Worm (Caenorhabditis elegans) whole organism, L1 larva: ENCODE results near the gene str-236.

Source experiments
- C04F5.9 ChIP-seq: sonication (generic microtip); optimal IDR thresholded peaks from 2 replicates; lab custom pipeline; 2016; ENCODE audit warnings: missing genetic modification characterization, missing compliant biosample characterization
- ceh-8 ChIP-seq: fragments of 200-800 bp; sonication (Bioruptor generic); optimal IDR thresholded peaks from 2 replicates; lab custom pipeline; 2018; ENCODE audit warnings: mild to moderate bottlenecking, missing genetic modification characterization, moderate library complexity, missing compliant biosample characterization
- ceh-88 ChIP-seq: fragments of 200-800 bp; sonication (Bioruptor generic); IDR thresholded peaks from 2 replicates; pipeline ENCODE4 v1.3.6; 2022; ENCODE audit warnings: missing genetic modification characterization, missing compliant biosample characterization
- ceh-90 ChIP-seq: sonication (generic microtip); optimal IDR thresholded peaks from 2 replicates; lab custom pipeline; 2016; ENCODE audit warnings: missing genetic modification characterization, missing compliant biosample characterization
- efl-1 ChIP-seq, 4 experiments: fragments of 150-350 bp; optimal IDR thresholded peaks in 3 of 4; peaks in 1 of 4; 1 replicate in 1 of 4; 2 replicates in 3 of 4; lab custom pipeline; 2014; ENCODE audit warnings: missing biosample characterization in 2 of 4, missing genetic modification characterization in 2 of 4, missing genetic modification reagents in 2 of 4
- fkh-8 ChIP-seq: sonication (generic microtip); optimal IDR thresholded peaks from 2 replicates; lab custom pipeline; 2016; ENCODE audit warnings: mild to moderate bottlenecking, missing genetic modification characterization, missing compliant biosample characterization
- hpl-2 ChIP-seq: fragments of 150-350 bp; optimal IDR thresholded peaks from 2 replicates; lab custom pipeline; 2014; ENCODE audit warnings: missing biosample characterization, missing genetic modification reagents, missing genetic modification characterization
- irx-1 ChIP-seq: sonication (generic microtip); optimal IDR thresholded peaks from 2 replicates; lab custom pipeline; 2016; ENCODE audit warnings: missing genetic modification characterization, missing compliant biosample characterization
- lin-13 ChIP-seq: fragments of 150-350 bp; optimal IDR thresholded peaks from 2 replicates; lab custom pipeline; 2014; ENCODE audit warnings: missing biosample characterization, missing genetic modification reagents, missing genetic modification characterization
- lin-14 ChIP-seq: fragments of 200-800 bp; sonication (Bioruptor generic); optimal IDR thresholded peaks from 2 replicates; lab custom pipeline; 2018; ENCODE audit warnings: mild to moderate bottlenecking, missing genetic modification characterization, moderate library complexity, missing compliant biosample characterization
- lin-35 ChIP-seq, 2 experiments: fragments of 150-350 bp; optimal IDR thresholded peaks; 2 replicates each; lab custom pipeline; 2014; ENCODE audit warnings: missing biosample characterization in 2 of 2, missing genetic modification characterization in 2 of 2, missing genetic modification reagents in 2 of 2
- lin-39 ChIP-seq: fragments of 150-350 bp; optimal IDR thresholded peaks from 2 replicates; lab custom pipeline; 2014; ENCODE audit warnings: missing biosample characterization, missing genetic modification reagents, missing genetic modification characterization
- lir-3 ChIP-seq: sonication (generic microtip); optimal IDR thresholded peaks from 2 replicates; lab custom pipeline; 2016; ENCODE audit warnings: mild to moderate bottlenecking, missing genetic modification characterization, moderate library complexity, missing compliant biosample characterization; ENCODE audit not compliant: poor library complexity
- lsy-2 ChIP-seq, 2 experiments: fragments of 150-350 bp; optimal IDR thresholded peaks; 2 replicates each; lab custom pipeline; 2014; ENCODE audit warnings: missing biosample characterization in 2 of 2, missing genetic modification characterization in 2 of 2
- mef-2 ChIP-seq: fragments of 150-350 bp; optimal IDR thresholded peaks from 2 replicates; lab custom pipeline; 2014; ENCODE audit warnings: missing biosample characterization, missing genetic modification characterization
- mep-1 ChIP-seq: fragments of 150-350 bp; optimal IDR thresholded peaks from 2 replicates; lab custom pipeline; 2014; ENCODE audit warnings: missing biosample characterization, missing genetic modification characterization
- nhr-19 ChIP-seq: fragments of 200-800 bp; sonication (Bioruptor generic); conservative IDR thresholded peaks from 2 replicates; pipeline ENCODE4 v1.3.6; 2022; ENCODE audit warnings: missing genetic modification characterization, missing compliant biosample characterization
- nhr-20 ChIP-seq: sonication (generic microtip); optimal IDR thresholded peaks from 2 replicates; lab custom pipeline; 2016; ENCODE audit warnings: mild to moderate bottlenecking, missing genetic modification characterization, missing compliant biosample characterization
- nhr-47 ChIP-seq: sonication (generic microtip); optimal IDR thresholded peaks from 2 replicates; lab custom pipeline; 2016; ENCODE audit warnings: mild to moderate bottlenecking, missing genetic modification characterization, moderate library complexity, missing compliant biosample characterization
- nhr-71 ChIP-seq: sonication (generic microtip); optimal IDR thresholded peaks from 2 replicates; lab custom pipeline; 2016; ENCODE audit warnings: mild to moderate bottlenecking, missing genetic modification characterization, moderate library complexity, missing compliant biosample characterization
- nhr-76 ChIP-seq: sonication (generic microtip); optimal IDR thresholded peaks from 2 replicates; lab custom pipeline; 2017; ENCODE audit warnings: missing biosample characterization, missing genetic modification characterization
- nhr-77 ChIP-seq: fragments of 150-350 bp; optimal IDR thresholded peaks from 2 replicates; lab custom pipeline; 2014; ENCODE audit warnings: missing biosample characterization, missing genetic modification characterization
- nhr-85 ChIP-seq: sonication (generic microtip); peaks from one replicate; lab custom pipeline; 2016; ENCODE audit warnings: missing genetic modification characterization, inconsistent platforms, missing compliant biosample characterization
- pag-3 ChIP-seq: sonication (generic microtip); optimal IDR thresholded peaks from 2 replicates; lab custom pipeline; 2017; ENCODE audit warnings: missing genetic modification characterization, mild to moderate bottlenecking, missing compliant biosample characterization, antibody characterized with exemption, borderline replicate concordance; ENCODE audit not compliant: insufficient read depth
- pqm-1 ChIP-seq: sonication (generic microtip); optimal IDR thresholded peaks from 3 replicates; lab custom pipeline; 2017; ENCODE audit warnings: missing biosample characterization, missing genetic modification characterization
- rnt-1 ChIP-seq: sonication (generic microtip); optimal IDR thresholded peaks from 2 replicates; lab custom pipeline; 2016; ENCODE audit warnings: mild to moderate bottlenecking, missing genetic modification characterization, moderate library complexity, missing compliant biosample characterization
- snu-23 ChIP-seq: sonication (generic microtip); optimal IDR thresholded peaks from 2 replicates; lab custom pipeline; 2016; ENCODE audit warnings: missing genetic modification characterization, missing compliant biosample characterization
- swsn-7 ChIP-seq: sonication (generic microtip); optimal IDR thresholded peaks from 2 replicates; lab custom pipeline; 2016; ENCODE audit warnings: missing genetic modification characterization, missing compliant biosample characterization
- tbx-2 ChIP-seq: sonication (generic microtip); optimal IDR thresholded peaks from 2 replicates; lab custom pipeline; 2016; ENCODE audit warnings: missing genetic modification characterization, missing compliant biosample characterization
- unc-130 ChIP-seq: fragments of 150-350 bp; optimal IDR thresholded peaks from 2 replicates; lab custom pipeline; 2017; ENCODE audit warnings: missing biosample characterization, missing genetic modification characterization, inconsistent platforms
- unc-30 ChIP-seq: sonication (generic microtip); optimal IDR thresholded peaks from 2 replicates; lab custom pipeline; 2017; ENCODE audit warnings: missing biosample characterization, missing genetic modification characterization
- unc-62 ChIP-seq: fragments of 150-350 bp; optimal IDR thresholded peaks from 2 replicates; lab custom pipeline; 2014; ENCODE audit warnings: missing biosample characterization, missing genetic modification reagents, missing genetic modification characterization
- unc-98 ChIP-seq: fragments of 200-800 bp; sonication (Bioruptor generic); IDR thresholded peaks from 2 replicates; pipeline ENCODE4 v1.3.6; 2022; ENCODE audit warnings: missing genetic modification characterization, missing compliant biosample characterization

str-236 gene

ce11 chrV:1480841-1481240, 47.0 kb downstream of the str-236 start:
- TF ChIP-seq rnt-1 (tag; lab: Kevin White, UChicago), result peak; percentile 83
- TF ChIP-seq irx-1 (tag; lab: Kevin White, UChicago), result peak; percentile 11
- TF ChIP-seq pqm-1 (tag; lab: Kevin White, UChicago), result no peak
- TF ChIP-seq ceh-88, result no peak
- no peak for TF ChIP-seq hpl-2 (GFP tag; lab: Kevin White, UChicago)
- TF ChIP-seq efl-1 (optimal IDR thresholded peaks at IDR 0.05; lab: Kevin White, UChicago), result peak in 1 of 2 experiments; percentile 29
- TF ChIP-seq efl-1 (GFP tag; optimal IDR thresholded peaks at IDR 0.05 in 1 of 2; lab: Kevin White, UChicago), result peak in 1 of 2 experiments; percentile 83
- TF ChIP-seq unc-98 (GFP tag; lab: Robert Waterston, UW), result no peak
- no peak for TF ChIP-seq lin-13 (GFP tag; lab: Kevin White, UChicago)
- peak; percentile 31 for TF ChIP-seq swsn-7 (tag; lab: Kevin White, UChicago)
- TF ChIP-seq nhr-76 (tag; lab: Kevin White, UChicago), result no peak
- peak; percentile 5 for TF ChIP-seq mep-1 (tag; lab: Kevin White, UChicago)
- TF ChIP-seq lin-35 (GFP tag; optimal IDR thresholded peaks at IDR 0.05; lab: Kevin White, UChicago), result no peak
- TF ChIP-seq unc-62 (GFP tag; lab: Kevin White, UChicago), result no peak
- TF ChIP-seq pag-3 (tag; lab: Kevin White, UChicago), result peak; percentile 20
- peak; percentile 97 for TF ChIP-seq lin-14
- TF ChIP-seq nhr-71, result peak; percentile 88
- TF ChIP-seq fkh-8 (tag; lab: Kevin White, UChicago), result no peak
- TF ChIP-seq nhr-20 (tag; lab: Kevin White, UChicago), result peak; percentile 58
- no peak for TF ChIP-seq ceh-90 (tag; lab: Kevin White, UChicago)
- TF ChIP-seq tbx-2 (tag; lab: Kevin White, UChicago), result peak; percentile 37
- TF ChIP-seq ceh-8, result no peak
- no peak for TF ChIP-seq nhr-77 (tag; lab: Kevin White, UChicago)
- peak; percentile 74 for TF ChIP-seq nhr-19 (GFP tag; lab: Robert Waterston, UW)
- TF ChIP-seq lin-39, result peak; percentile 63
- no peak for TF ChIP-seq C04F5.9
- no peak for TF ChIP-seq lir-3 (tag; lab: Kevin White, UChicago)
- peak in 1 of 2 experiments; percentile 52 for TF ChIP-seq lsy-2 (tag; optimal IDR thresholded peaks at IDR 0.05; lab: Kevin White, UChicago)
- peak; percentile 58 for TF ChIP-seq unc-130
- no peak for TF ChIP-seq nhr-85 (tag; lab: Kevin White, UChicago)
- no peak for TF ChIP-seq unc-30 (tag; lab: Kevin White, UChicago)
- TF ChIP-seq mef-2 (tag; lab: Kevin White, UChicago), result peak; percentile 26
- peak; percentile 41 for TF ChIP-seq snu-23 (GFP tag; lab: Kevin White, UChicago)

- TF ChIP-seq nhr-47 (tag; lab: Kevin White, UChicago), result no peak
- TF ChIP-seq efl-1 (optimal IDR thresholded peaks at IDR 0.05; lab: Kevin White, UChicago), result no peak
- TF ChIP-seq efl-1 (GFP tag; optimal IDR thresholded peaks at IDR 0.05 in 1 of 2; lab: Kevin White, UChicago), result peak in 1 of 2 experiments; percentile 87
- TF ChIP-seq, all 84 proteins: peak for 1
Observed at ce11 chrV:1476841-1477240, 51.0 kb downstream of the str-236 start.
